Worm (Caenorhabditis elegans) whole organism, L4 larva: ENCODE data around the gene cgp-1.

ENCODE experiments used
- F37D6.2 ChIP-seq: sonication (generic microtip); optimal IDR thresholded peaks from 2 replicates; lab custom pipeline; 2016; ENCODE audit warnings: mild to moderate bottlenecking, missing genetic modification characterization, missing compliant biosample characterization
- F49E8.2 ChIP-seq: sonication (generic microtip); optimal IDR thresholded peaks from 2 replicates; lab custom pipeline; 2016; ENCODE audit warnings: missing compliant biosample characterization, mild to moderate bottlenecking, missing genetic modification characterization, borderline replicate concordance
- T26A8.4 ChIP-seq: fragments of 200-800 bp; sonication (Bioruptor generic); IDR thresholded peaks from 2 replicates; pipeline ENCODE4 v1.3.6; 2022; ENCODE audit warnings: missing genetic modification characterization, missing compliant biosample characterization
- Y5F2A.4 ChIP-seq: fragments of 200-800 bp; sonication (Bioruptor generic); optimal IDR thresholded peaks from 2 replicates; lab custom pipeline; 2018; ENCODE audit warnings: mild to moderate bottlenecking, missing genetic modification characterization, missing compliant biosample characterization
- ama-1 ChIP-seq: fragments of 150-350 bp; optimal IDR thresholded peaks from 2 replicates; lab custom pipeline; 2014; ENCODE audit warnings: inconsistent platforms, mixed read lengths
- ceh-62 ChIP-seq: sonication (generic microtip); optimal IDR thresholded peaks from 2 replicates; lab custom pipeline; 2017; ENCODE audit warnings: missing biosample characterization, missing genetic modification characterization
- ces-1 ChIP-seq: fragments of 150-350 bp; sonication (generic microtip); optimal IDR thresholded peaks from 4 replicates; lab custom pipeline; 2014; ENCODE audit warnings: missing biosample characterization, missing genetic modification reagents, missing genetic modification characterization
- ctbp-1 ChIP-seq: fragments of 200-800 bp; sonication (Bioruptor generic); IDR thresholded peaks from 2 replicates; pipeline ENCODE4 v1.3.6; 2022; ENCODE audit warnings: missing genetic modification reagents, missing genetic modification characterization, missing compliant biosample characterization
- daf-12 ChIP-seq: fragments of 150-350 bp; optimal IDR thresholded peaks from 2 replicates; lab custom pipeline; 2014; ENCODE audit warnings: missing biosample characterization, missing genetic modification reagents, missing genetic modification characterization
- dmd-6 ChIP-seq: fragments of 200-800 bp; sonication (Bioruptor generic); IDR thresholded peaks from 2 replicates; pipeline ENCODE4 v1.3.6; 2022; ENCODE audit warnings: missing genetic modification reagents, missing genetic modification characterization, missing compliant biosample characterization
- lim-7 ChIP-seq: fragments of 200-800 bp; sonication (Bioruptor generic); IDR thresholded peaks from 2 replicates; pipeline ENCODE4 v1.3.6; 2022; ENCODE audit warnings: missing genetic modification characterization, missing compliant biosample characterization
- lin-1 ChIP-seq: fragments of 200-800 bp; sonication (Bioruptor generic); IDR thresholded peaks from 2 replicates; pipeline ENCODE4 v1.3.6; 2022; ENCODE audit warnings: missing genetic modification reagents, missing genetic modification characterization, missing compliant biosample characterization
- lin-38 ChIP-seq: fragments of 200-800 bp; sonication (Bioruptor generic); IDR thresholded peaks from 2 replicates; pipeline ENCODE4 v1.3.6; 2022; ENCODE audit warnings: missing genetic modification reagents, missing genetic modification characterization, missing compliant biosample characterization
- mdl-1 ChIP-seq, 2 experiments: fragments of 150-350 bp in 1 of 2; sonication (generic microtip) in 1 of 2; optimal IDR thresholded peaks; 2 replicates each; lab custom pipeline; 2014 to 2017; ENCODE audit warnings: missing biosample characterization in 2 of 2, missing genetic modification characterization in 2 of 2
- mxl-3 ChIP-seq: fragments of 200-800 bp; sonication (Bioruptor generic); optimal IDR thresholded peaks from 2 replicates; lab custom pipeline; 2018; ENCODE audit warnings: mild to moderate bottlenecking, missing genetic modification characterization, missing compliant biosample characterization
- nhr-10 ChIP-seq: fragments of 150-350 bp; optimal IDR thresholded peaks from 2 replicates; lab custom pipeline; 2014; ENCODE audit warnings: missing biosample characterization, missing genetic modification characterization
- nhr-111 ChIP-seq: fragments of 200-800 bp; sonication (Bioruptor generic); optimal IDR thresholded peaks from 2 replicates; lab custom pipeline; 2018; ENCODE audit warnings: mild to moderate bottlenecking, missing genetic modification characterization, missing compliant biosample characterization
- nhr-237 ChIP-seq: sonication (generic microtip); optimal IDR thresholded peaks from 2 replicates; lab custom pipeline; 2017; ENCODE audit warnings: missing biosample characterization, missing genetic modification characterization
- nhr-25 ChIP-seq: sonication (generic microtip); optimal IDR thresholded peaks from 2 replicates; lab custom pipeline; 2017; ENCODE audit warnings: missing genetic modification characterization, mild to moderate bottlenecking, missing compliant biosample characterization, antibody characterized with exemption, moderate library complexity, borderline replicate concordance; ENCODE audit not compliant: insufficient read depth
- nhr-28 ChIP-seq: fragments of 150-350 bp; optimal IDR thresholded peaks from 2 replicates; lab custom pipeline; 2014; ENCODE audit warnings: missing biosample characterization, missing genetic modification characterization
- nhr-41 ChIP-seq: fragments of 200-800 bp; sonication (Bioruptor generic); IDR thresholded peaks from 2 replicates; pipeline ENCODE4 v1.3.6; 2022; ENCODE audit warnings: missing genetic modification reagents, missing genetic modification characterization, missing compliant biosample characterization
- nhr-76 ChIP-seq: fragments of 150-350 bp; optimal IDR thresholded peaks from 2 replicates; lab custom pipeline; 2014; ENCODE audit warnings: missing biosample characterization, missing genetic modification characterization
- pha-4 ChIP-seq, 2 experiments: fragments of 150-350 bp in 1 of 2; fragments of 200-800 bp in 1 of 2; sonication (Bioruptor generic) in 1 of 2; IDR thresholded peaks in 1 of 2; optimal IDR thresholded peaks in 1 of 2; 2 replicates each; pipeline versions ENCODE4 v1.3.6 to Lab custom; 2014 to 2022; ENCODE audit warnings: missing genetic modification characterization in 2 of 2, missing genetic modification reagents in 2 of 2, missing biosample characterization in 1 of 2, missing compliant biosample characterization in 1 of 2
- pqm-1 ChIP-seq: sonication (generic microtip); optimal IDR thresholded peaks from 2 replicates; lab custom pipeline; 2017; ENCODE audit warnings: missing biosample characterization, missing genetic modification characterization
- saeg-2 ChIP-seq: fragments of 200-800 bp; sonication (Bioruptor generic); IDR thresholded peaks from 2 replicates; pipeline ENCODE4 v1.3.6; 2022; ENCODE audit warnings: missing genetic modification reagents, missing genetic modification characterization, missing compliant biosample characterization
- set-16 ChIP-seq: fragments of 200-800 bp; sonication (Bioruptor generic); IDR thresholded peaks from 2 replicates; pipeline ENCODE4 v1.3.6; 2022; ENCODE audit warnings: missing genetic modification reagents, missing genetic modification characterization, missing compliant biosample characterization
- skn-1 ChIP-seq: fragments of 150-350 bp; optimal IDR thresholded peaks from 2 replicates; lab custom pipeline; 2014; ENCODE audit warnings: missing biosample characterization, missing genetic modification characterization
- snpc-4 ChIP-seq: fragments of 150-350 bp; optimal IDR thresholded peaks from 2 replicates; lab custom pipeline; 2014; ENCODE audit warnings: missing biosample characterization, missing genetic modification characterization
- unc-62 ChIP-seq, 3 experiments: fragments of 150-350 bp in 1 of 3; sonication (generic microtip); optimal IDR thresholded peaks in 2 of 3; peaks in 1 of 3; 1 replicate in 1 of 3; 2 replicates in 2 of 3; lab custom pipeline; 2014 to 2017; ENCODE audit warnings: missing biosample characterization in 3 of 3, missing genetic modification characterization in 3 of 3, missing genetic modification reagents in 3 of 3, missing genotype in 1 of 3
- zfp-2 ChIP-seq: sonication (generic microtip); optimal IDR thresholded peaks from 2 replicates; lab custom pipeline; 2016; ENCODE audit warnings: mild to moderate bottlenecking, missing genetic modification characterization, missing compliant biosample characterization
- zip-2 ChIP-seq: fragments of 150-350 bp; optimal IDR thresholded peaks from 2 replicates; lab custom pipeline; 2014; ENCODE audit warnings: missing biosample characterization, missing genetic modification characterization

Gene cgp-1

DNA sequence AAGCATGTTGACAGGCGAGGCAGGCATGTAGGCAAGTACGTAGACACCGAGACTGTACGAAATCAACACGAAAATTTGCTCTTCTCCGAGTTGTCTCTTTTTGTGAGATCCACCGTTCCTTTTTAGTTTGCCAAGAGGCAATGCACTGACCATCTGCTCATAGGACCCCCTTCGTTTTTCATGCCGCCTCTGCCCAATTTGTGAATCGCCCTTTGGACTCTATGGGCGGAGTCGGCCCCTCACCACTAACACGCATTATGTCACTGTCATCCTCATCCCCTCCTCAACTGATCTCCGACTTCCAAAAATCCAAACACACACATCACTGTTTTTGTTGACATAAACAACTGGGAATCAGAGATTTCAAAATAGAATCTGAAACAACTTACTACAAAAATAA lies 31.3 kb upstream of the cgp-1 start:
- TF ChIP-seq ctbp-1 (GFP tag; lab: Robert Waterston, UW) (0 out of 2 replicates have a peak, but pooled peaks have one; percentile 15), mdl-1 (tag; optimal IDR thresholded peaks at IDR 0.05; lab: Kevin White, UChicago) (peak in 1 of 2 experiments; percentile 9), saeg-2 (GFP tag; lab: Robert Waterston, UW) (no peak)
- TF ChIP-seq, all 104 proteins: peak for 2

DNA sequence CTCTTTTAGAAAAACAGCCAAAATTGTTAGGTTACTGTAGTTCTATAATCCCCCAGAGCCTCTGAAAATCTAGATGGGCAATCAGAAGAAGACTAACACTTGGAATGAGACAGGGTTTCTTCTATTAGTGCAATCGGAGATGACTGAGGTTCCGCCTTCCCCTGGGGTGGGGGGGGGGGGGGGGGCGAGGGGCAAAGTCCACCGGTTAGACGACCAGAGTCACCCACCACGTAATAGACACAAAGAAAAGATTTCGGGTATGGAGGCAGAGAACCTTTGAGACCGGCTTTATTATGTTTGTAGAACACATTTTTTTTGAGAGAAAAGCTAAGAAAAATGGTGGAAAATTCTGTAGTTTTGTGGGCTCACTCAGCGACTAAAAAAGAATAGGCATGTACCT lies 29.6 kb upstream of the cgp-1 start:
- peak; percentile 79 for TF ChIP-seq set-16 (GFP tag; lab: Robert Waterston, UW)
- TF ChIP-seq lin-38 (GFP tag; lab: Robert Waterston, UW), result no peak
- TF ChIP-seq lin-1, result no peak
- TF ChIP-seq pha-4 (GFP tag; IDR thresholded peaks at IDR 0.05; lab: Robert Waterston, UW), result peak; percentile 26; the same call in 1 of the 2 replicates
- TF ChIP-seq pha-4 (tag; optimal IDR thresholded peaks at IDR 0.05; lab: Kevin White, UChicago), result no peak
- no peak for TF ChIP-seq nhr-111 (GFP tag; lab: Kevin White, UChicago)
- TF ChIP-seq ama-1 (lab: Kevin White, UChicago), result no peak
- no peak for TF ChIP-seq nhr-28
- no peak for TF ChIP-seq nhr-10 (tag; lab: Kevin White, UChicago)
- no peak for TF ChIP-seq lim-7
- no peak for TF ChIP-seq nhr-76 (tag; lab: Kevin White, UChicago)
- TF ChIP-seq F37D6.2 (tag; lab: Kevin White, UChicago), result no peak

DNA sequence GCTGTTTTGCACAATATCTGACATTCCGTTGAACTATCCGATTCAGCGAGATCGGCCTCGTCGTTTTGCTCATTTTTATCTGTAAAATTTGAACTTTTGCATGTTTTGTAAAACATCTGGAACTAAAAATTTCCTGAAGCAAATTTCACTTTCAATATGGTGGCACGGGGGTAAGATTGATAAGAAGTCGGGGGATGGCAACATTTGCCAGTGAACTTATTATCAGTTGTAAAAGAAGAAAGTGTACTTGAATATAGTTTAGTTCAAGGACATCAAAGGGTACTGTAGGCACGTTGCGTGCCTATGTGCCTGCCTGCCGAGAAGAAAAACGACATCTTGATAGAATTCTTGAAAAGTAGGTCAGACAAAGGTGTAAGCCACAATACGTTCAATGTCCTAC lies 28.7 kb upstream of the cgp-1 start, which contains the start of gene W03F9.4:
Gene W03F9.4, minus strand, starts transcription at position 79 of the 400 bp plus-strand sequence.
- TF ChIP-seq dmd-6 (GFP tag; lab: Robert Waterston, UW), result peak; percentile 50
- TF ChIP-seq nhr-41 (GFP tag; lab: Robert Waterston, UW), result no peak
- peak; percentile 58 for TF ChIP-seq nhr-28
- TF ChIP-seq mxl-3 (GFP tag; lab: Kevin White, UChicago), result peak; percentile 40
- peak; percentile 66 for TF ChIP-seq pqm-1 (tag; lab: Kevin White, UChicago)
- peak in 1 of 2 experiments; percentile 19 for TF ChIP-seq mdl-1 (tag; optimal IDR thresholded peaks at IDR 0.05; lab: Kevin White, UChicago)
- no peak for TF ChIP-seq unc-62 (GFP tag; optimal IDR thresholded peaks at IDR 0.05 in 1 of 2; lab: Kevin White, UChicago)
- no peak for TF ChIP-seq unc-62 (tag; optimal IDR thresholded peaks at IDR 0.05; lab: Kevin White, UChicago)

- no peak for TF ChIP-seq zfp-2 (tag; lab: Kevin White, UChicago)
- peak in 1 of 2 experiments; percentile 96 for TF ChIP-seq unc-62 (GFP tag; optimal IDR thresholded peaks at IDR 0.05 in 1 of 2; lab: Kevin White, UChicago)
- TF ChIP-seq unc-62 (tag; optimal IDR thresholded peaks at IDR 0.05; lab: Kevin White, UChicago), result no peak
- TF ChIP-seq, all 104 proteins: peak for 1
These were observed 27.5 kb upstream of the cgp-1 start for ce11 chrV:150059-150458.

DNA sequence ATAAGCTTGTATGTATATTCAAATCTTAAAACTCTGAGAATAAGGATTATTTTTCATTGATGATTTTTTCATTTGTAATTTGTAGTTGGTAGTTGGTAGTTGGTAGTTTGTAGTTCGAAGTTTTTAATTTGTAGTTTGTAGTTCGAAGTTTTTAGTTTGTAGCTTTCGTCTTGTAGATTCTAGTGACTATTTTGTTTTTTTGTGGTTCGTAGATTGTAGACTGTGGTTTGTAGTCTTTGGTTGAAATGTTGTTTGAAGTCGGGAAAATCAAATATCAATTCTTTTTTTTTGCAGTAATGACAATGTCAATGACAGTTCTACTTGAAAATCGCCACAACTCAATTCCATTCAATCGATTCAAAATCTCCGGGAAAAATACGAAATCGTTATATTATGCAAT lies 23.1 kb upstream of the cgp-1 start:
- TF ChIP-seq nhr-25 (tag; lab: Kevin White, UChicago) (no peak), unc-62 (GFP tag; optimal IDR thresholded peaks at IDR 0.05 in 1 of 2; lab: Kevin White, UChicago) (peak in 1 of 2 experiments; percentile 97), unc-62 (tag; optimal IDR thresholded peaks at IDR 0.05; lab: Kevin White, UChicago) (no peak), daf-12 (tag; lab: Kevin White, UChicago) (no peak)
- TF ChIP-seq, all 104 proteins: peak for 1

DNA sequence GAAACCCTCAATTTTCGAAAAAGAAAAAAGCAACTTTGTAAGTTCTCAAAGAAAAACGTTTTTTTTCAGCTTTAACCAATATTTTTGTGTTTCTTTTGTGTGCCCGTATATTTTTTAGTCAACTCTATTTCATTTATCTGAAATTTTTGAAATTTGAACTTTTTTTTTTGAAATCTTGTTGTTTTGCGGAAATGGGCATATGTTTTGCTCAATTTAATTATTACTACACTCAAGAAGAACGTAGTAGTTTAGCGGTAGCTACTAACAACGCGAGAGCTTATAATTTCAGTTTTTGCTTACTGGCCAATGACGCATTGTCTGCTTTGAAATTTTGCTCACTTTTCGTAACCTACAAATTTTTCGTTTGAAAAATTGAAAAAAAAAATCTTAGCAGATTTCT lies 22.2 kb upstream of the cgp-1 start, which contains the start of gene srh-82:
Gene srh-82, plus strand, starts transcription at position 301 of the 400 bp plus-strand sequence.
- TF ChIP-seq ces-1, result no peak
- no peak for TF ChIP-seq ceh-62
- TF ChIP-seq Y5F2A.4 (GFP tag; lab: Kevin White, UChicago), result no peak
- no peak for TF ChIP-seq nhr-237 (tag; lab: Kevin White, UChicago)
- no peak for TF ChIP-seq snpc-4 (tag; lab: Kevin White, UChicago)
- no peak for TF ChIP-seq saeg-2 (GFP tag; lab: Robert Waterston, UW)
- no peak for TF ChIP-seq zip-2 (tag; lab: Kevin White, UChicago)
- TF ChIP-seq skn-1, result no peak
- TF ChIP-seq F49E8.2 (tag; lab: Kevin White, UChicago), result no peak
- TF ChIP-seq T26A8.4 (GFP tag; lab: Robert Waterston, UW), result no peak
